Worm (Caenorhabditis elegans): ENCODE results near the gene C54F6.6.

DNA sequence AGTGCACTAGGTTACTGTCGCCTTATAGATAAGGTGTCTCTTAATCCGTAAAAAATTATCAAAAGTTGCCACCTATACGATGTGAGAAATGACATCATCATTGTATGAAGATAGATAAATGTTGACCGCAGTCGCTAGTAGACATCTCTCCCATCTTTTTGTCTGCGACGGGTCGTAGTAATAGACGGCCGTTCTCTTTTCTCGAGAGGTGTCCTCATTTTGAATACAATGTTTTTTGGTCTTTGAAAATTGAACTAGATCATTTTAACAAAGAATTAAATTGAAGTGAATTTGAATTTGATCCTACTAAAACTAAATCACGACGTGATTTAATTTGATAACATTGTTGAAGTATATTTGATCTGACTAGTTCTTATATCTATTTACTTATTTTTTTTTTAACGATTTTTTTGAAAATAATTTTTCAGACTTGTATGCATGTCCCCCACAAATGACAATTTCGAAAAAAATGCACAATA is 14.9 kb upstream of the C54F6.6 start, which contains the start of the genes str-31 and nhr-172:
- no peak for TF ChIP-seq zag-1 (tag; optimal IDR thresholded peaks at IDR 0.05)
- no peak for TF ChIP-seq pha-4 (tag; optimal IDR thresholded peaks at IDR 0.05)
- TF ChIP-seq R02D3.7 (tag; optimal IDR thresholded peaks at IDR 0.05): no peak
- TF ChIP-seq pqm-1 (tag; optimal IDR thresholded peaks at IDR 0.05): no peak
- TF ChIP-seq snpc-4 (tag; optimal IDR thresholded peaks at IDR 0.05): no peak
- TF ChIP-seq jun-1 (tag; optimal IDR thresholded peaks at IDR 0.05): no peak
- TF ChIP-seq elt-1 (tag; optimal IDR thresholded peaks at IDR 0.05): no peak
- no peak for TF ChIP-seq ama-1 (optimal IDR thresholded peaks at IDR 0.05)
- TF ChIP-seq nhr-77 (tag; optimal IDR thresholded peaks at IDR 0.05): no peak

All from whole organism, L3 larva.